Fruit fly (Drosophila melanogaster): Measurements from ENCODE around the gene Porin2.

DNA sequence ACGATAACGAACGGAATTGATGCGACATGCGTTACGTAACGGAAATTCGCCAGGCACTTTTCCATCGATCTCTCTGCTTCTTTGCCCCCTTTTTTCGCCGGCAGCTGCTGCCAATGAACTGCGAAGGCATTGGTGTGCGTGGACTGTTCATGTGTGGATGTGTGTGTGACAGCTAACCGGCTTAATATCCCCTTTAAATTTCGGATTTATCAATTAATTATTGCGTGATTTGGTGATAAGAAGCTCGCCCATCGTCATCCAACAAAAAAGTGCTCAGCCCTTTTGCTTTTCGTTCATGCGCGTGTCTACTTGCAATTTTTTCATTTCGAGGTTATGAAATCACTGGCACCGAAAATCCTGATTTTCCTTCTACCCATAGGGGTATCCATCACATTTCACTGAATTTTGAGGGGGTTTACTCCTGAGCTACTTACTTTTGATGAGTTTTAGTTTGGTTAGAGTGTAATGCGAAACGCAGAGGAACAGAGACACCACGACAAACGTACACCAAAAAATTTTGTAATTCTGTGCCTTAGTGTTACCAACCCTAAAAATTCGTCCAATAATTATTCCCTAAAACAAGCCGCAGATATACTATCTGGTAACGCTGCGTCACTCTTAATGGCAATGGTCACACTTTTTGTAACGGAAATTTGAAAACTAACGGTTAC lies 3.6 kb upstream of the Porin2 start, which contains the start of gene porin:
- TF ChIP-seq insv (optimal IDR thresholded peaks at IDR 0.05) (no peak), ttk (optimal IDR thresholded peaks at IDR 0.05) (no peak), psq (optimal IDR thresholded peaks at IDR 0.05) (no peak)

Data from Kc167 (cell line).